Worm (Caenorhabditis elegans): ENCODE results near the gene R151.2.

Gene R151.2

ce11 chrIII:7201378-7202256, 8.2 kb upstream of the R151.2 start, which contains the start of gene dpy-31 (continued):
- TF ChIP-seq pqm-1 (tag; optimal IDR thresholded peaks at IDR 0.05) (no peak), dve-1 (tag; optimal IDR thresholded peaks at IDR 0.05; ENCODE audit: insufficient read depth) (peak; percentile 40), nhr-10 (tag; optimal IDR thresholded peaks at IDR 0.05) (peak; percentile 6), nhr-25 (tag; optimal IDR thresholded peaks at IDR 0.05; ENCODE audit: borderline replicate concordance, insufficient read depth) (peak; percentile 64), nhr-48 (tag; optimal IDR thresholded peaks at IDR 0.05) (no peak)

ce11 chrIII:7203130-7203775, 6.5 kb upstream of the R151.2 start:
- TF ChIP-seq cey-2 (tag; optimal IDR thresholded peaks at IDR 0.05; ENCODE audit: borderline replicate concordance, insufficient read depth) = peak; percentile 73
- TF ChIP-seq dpl-1 (GFP tag; optimal IDR thresholded peaks at IDR 0.05) = peak; percentile 7
- TF ChIP-seq F44E2.7 (GFP tag; IDR thresholded peaks at IDR 0.05) = no peak
- peak; percentile 66 for TF ChIP-seq nhr-28 (tag; optimal IDR thresholded peaks at IDR 0.05)
- TF ChIP-seq aha-1 (tag) = peak; percentile 95
- TF ChIP-seq ZK546.5 (tag; optimal IDR thresholded peaks at IDR 0.05) = no peak
- TF ChIP-seq lsy-2 (tag; optimal IDR thresholded peaks at IDR 0.05) = peak in 1 of 2 experiments; percentile 49
- peak; percentile 35 for TF ChIP-seq hlh-11 (tag; optimal IDR thresholded peaks at IDR 0.05)
- no peak for TF ChIP-seq mdt-29 (GFP tag; IDR thresholded peaks at IDR 0.05)
- TF ChIP-seq zfp-3 (GFP tag; conservative IDR thresholded peaks at IDR 0.05) = no peak
- TF ChIP-seq skn-1 (tag; optimal IDR thresholded peaks at IDR 0.05) = no peak
- 0 out of 2 replicates have a peak, but pooled peaks have one; percentile 37 for TF ChIP-seq tra-1 (GFP tag; IDR thresholded peaks at IDR 0.05)
- no peak for TF ChIP-seq egl-27 (tag; optimal IDR thresholded peaks at IDR 0.05)
- TF ChIP-seq ceh-62 (tag; optimal IDR thresholded peaks at IDR 0.05) = no peak
- peak; percentile 37 for TF ChIP-seq mxl-3 (GFP tag; optimal IDR thresholded peaks at IDR 0.05)
- no peak for TF ChIP-seq Y75B8A.6 (GFP tag; IDR thresholded peaks at IDR 0.05)
- TF ChIP-seq ZK337.2 (GFP tag; IDR thresholded peaks at IDR 0.05) = no peak
- TF ChIP-seq hlh-30 (tag; optimal IDR thresholded peaks at IDR 0.05; ENCODE audit: insufficient read depth) = peak; percentile 17
- peak in 1 of 2 experiments; percentile 50 for TF ChIP-seq mdl-1 (tag; optimal IDR thresholded peaks at IDR 0.05)

- TF ChIP-seq nhr-28 (tag; optimal IDR thresholded peaks at IDR 0.05) (peak; percentile 88), lsy-2 (tag; optimal IDR thresholded peaks at IDR 0.05) (peak; percentile 98 to 100), zfp-2 (tag; optimal IDR thresholded peaks at IDR 0.05) (peak; percentile 81), snpc-4 (tag; optimal IDR thresholded peaks at IDR 0.05) (peak; percentile 25), lin-38 (GFP tag; IDR thresholded peaks at IDR 0.05) (peak; percentile 82), ceh-82 (tag; optimal IDR thresholded peaks at IDR 0.05) (no peak), nhr-6 (tag; optimal IDR thresholded peaks at IDR 0.05) (peak; percentile 90), rbr-2 (tag; optimal IDR thresholded peaks at IDR 0.05) (peak; percentile 79), ztf-7 (tag; optimal IDR thresholded peaks at IDR 0.05) (peak; percentile 19), pha-4 (GFP tag; IDR thresholded peaks at IDR 0.05) (peak; percentile 24; the same call in 1 of the 2 replicates), pha-4 (tag; optimal IDR thresholded peaks at IDR 0.05) (peak; percentile 86), dpl-1 (GFP tag; optimal IDR thresholded peaks at IDR 0.05) (peak; percentile 88), dmd-6 (GFP tag; IDR thresholded peaks at IDR 0.05) (peak; percentile 60), attf-4 (tag; optimal IDR thresholded peaks at IDR 0.05) (no peak), zip-2 (tag; optimal IDR thresholded peaks at IDR 0.05) (peak; percentile 38), egl-27 (tag; optimal IDR thresholded peaks at IDR 0.05) (peak; percentile 23), Y75B8A.6 (GFP tag; IDR thresholded peaks at IDR 0.05) (no peak), hmg-1.1 (GFP tag; IDR thresholded peaks at IDR 0.05) (peak; percentile 78), ceh-44 (GFP tag; IDR thresholded peaks at IDR 0.05) (0 out of 2 replicates have a peak, but pooled peaks have one; percentile 32), set-16 (GFP tag; IDR thresholded peaks at IDR 0.05) (no peak), arid-1 (GFP tag; conservative IDR thresholded peaks at IDR 0.05) (peak; percentile 80), dve-1 (tag; optimal IDR thresholded peaks at IDR 0.05; ENCODE audit: insufficient read depth) (peak; percentile 86), gei-8 (GFP tag; optimal IDR thresholded peaks at IDR 0.05) (peak; percentile 17), mes-2 (tag; optimal IDR thresholded peaks at IDR 0.05; ENCODE audit: poor library complexity, severe bottlenecking) (peak; percentile 91), daf-16 (GFP tag; optimal IDR thresholded peaks at IDR 0.05) (no peak), daf-16 (tag; optimal IDR thresholded peaks at IDR 0.05) (peak; percentile 85)
Measured at ce11 chrIII:7207903-7208497, 1.8 kb upstream of the R151.2 start, which contains the start of gene rpl-6. Gene rpl-6, plus strand, starts transcription at chrIII:7208447.
